Worm (Caenorhabditis elegans) whole organism, L4 larva: Measurements from ENCODE around the gene acs-19.
A peak's percentile ranks its signal among the peaks of the same experiment; 100 is the strongest.
"Not testable (repeated sequence)": the region's sequence is repeated elsewhere in the genome, so short reads cannot be mapped to it uniquely, and the experiment has no call there.

ENCODE experiments used
- D1046.2 ChIP-seq: fragments of 200-800 bp; sonication (Bioruptor generic); IDR thresholded peaks from 2 replicates; pipeline ENCODE4 v1.3.6; 2022; ENCODE audit warnings: missing genetic modification characterization, missing compliant biosample characterization
- F26F4.8 ChIP-seq: fragments of 200-800 bp; sonication (Bioruptor generic); conservative IDR thresholded peaks from 2 replicates; pipeline ENCODE4 v1.3.6; 2022; ENCODE audit warnings: missing genetic modification characterization, missing compliant biosample characterization
- F44E2.7 ChIP-seq: fragments of 200-800 bp; sonication (Bioruptor generic); IDR thresholded peaks from 2 replicates; pipeline ENCODE4 v2.1.2; 2022; ENCODE audit warnings: missing genetic modification characterization, missing compliant biosample characterization
- F49E8.2 ChIP-seq: sonication (generic microtip); optimal IDR thresholded peaks from 2 replicates; lab custom pipeline; 2016; ENCODE audit warnings: missing compliant biosample characterization, mild to moderate bottlenecking, missing genetic modification characterization, borderline replicate concordance
- Y105C5A.15 ChIP-seq: fragments of 200-800 bp; sonication (Bioruptor generic); IDR thresholded peaks from 2 replicates; pipeline ENCODE4 v1.3.6; 2022; ENCODE audit warnings: missing genetic modification characterization, missing compliant biosample characterization
- Y75B8A.6 ChIP-seq: fragments of 200-800 bp; sonication (Bioruptor generic); IDR thresholded peaks from 2 replicates; pipeline ENCODE4 v1.3.6; 2022; ENCODE audit warnings: missing genetic modification reagents, missing genetic modification characterization, missing compliant biosample characterization
- ZK337.2 ChIP-seq: fragments of 200-800 bp; sonication (Bioruptor generic); IDR thresholded peaks from 2 replicates; pipeline ENCODE4 v1.3.6; 2022; ENCODE audit warnings: missing genetic modification reagents, missing genetic modification characterization, missing compliant biosample characterization
- aha-1 ChIP-seq: fragments of 150-350 bp; peaks from one replicate; lab custom pipeline; 2014; ENCODE audit warnings: missing biosample characterization, missing genetic modification characterization
- aly-2 ChIP-seq: sonication (generic microtip); optimal IDR thresholded peaks from 2 replicates; lab custom pipeline; 2018; ENCODE audit warnings: missing biosample characterization, missing genetic modification characterization
- arid-1 ChIP-seq: fragments of 200-800 bp; sonication (Bioruptor generic); conservative IDR thresholded peaks from 2 replicates; pipeline ENCODE4 v1.3.6; 2022; ENCODE audit warnings: missing genetic modification reagents, missing genetic modification characterization, missing compliant biosample characterization
- attf-4 ChIP-seq: sonication (generic microtip); optimal IDR thresholded peaks from 3 replicates; lab custom pipeline; 2017; ENCODE audit warnings: missing biosample characterization, missing genetic modification characterization
- ceh-44 ChIP-seq: fragments of 200-800 bp; sonication (Bioruptor generic); IDR thresholded peaks from 2 replicates; pipeline ENCODE4 v1.3.6; 2022; ENCODE audit warnings: missing genetic modification reagents, missing genetic modification characterization, missing compliant biosample characterization
- ctbp-1 ChIP-seq: fragments of 200-800 bp; sonication (Bioruptor generic); IDR thresholded peaks from 2 replicates; pipeline ENCODE4 v1.3.6; 2022; ENCODE audit warnings: missing genetic modification reagents, missing genetic modification characterization, missing compliant biosample characterization
- dmd-6 ChIP-seq: fragments of 200-800 bp; sonication (Bioruptor generic); IDR thresholded peaks from 2 replicates; pipeline ENCODE4 v1.3.6; 2022; ENCODE audit warnings: missing genetic modification reagents, missing genetic modification characterization, missing compliant biosample characterization
- dmd-8 ChIP-seq: fragments of 200-800 bp; sonication (Bioruptor generic); IDR thresholded peaks from 2 replicates; pipeline ENCODE4 v1.3.6; 2022; ENCODE audit warnings: missing genetic modification characterization, missing compliant biosample characterization
- dmd-9 ChIP-seq: fragments of 200-800 bp; sonication (Bioruptor generic); IDR thresholded peaks from 2 replicates; pipeline ENCODE4 v1.3.6; 2022; ENCODE audit warnings: missing genetic modification reagents, missing genetic modification characterization, missing compliant biosample characterization
- egl-43 ChIP-seq: fragments of 200-800 bp; sonication (Bioruptor generic); IDR thresholded peaks from 2 replicates; pipeline ENCODE4 v1.3.6; 2022; ENCODE audit warnings: missing genetic modification reagents, missing genetic modification characterization, missing compliant biosample characterization
- fkh-10 ChIP-seq: fragments of 150-350 bp; optimal IDR thresholded peaks from 2 replicates; lab custom pipeline; 2014; ENCODE audit warnings: missing biosample characterization, missing genetic modification reagents, missing genetic modification characterization
- gei-8 ChIP-seq: fragments of 200-800 bp; sonication (Bioruptor generic); optimal IDR thresholded peaks from 2 replicates; lab custom pipeline; 2018; ENCODE audit warnings: mild to moderate bottlenecking, missing genetic modification characterization, missing compliant biosample characterization
- lim-7 ChIP-seq: fragments of 200-800 bp; sonication (Bioruptor generic); IDR thresholded peaks from 2 replicates; pipeline ENCODE4 v1.3.6; 2022; ENCODE audit warnings: missing genetic modification characterization, missing compliant biosample characterization
- lin-1 ChIP-seq: fragments of 200-800 bp; sonication (Bioruptor generic); IDR thresholded peaks from 2 replicates; pipeline ENCODE4 v1.3.6; 2022; ENCODE audit warnings: missing genetic modification reagents, missing genetic modification characterization, missing compliant biosample characterization
- lin-13 ChIP-seq: fragments of 150-350 bp; optimal IDR thresholded peaks from 2 replicates; lab custom pipeline; 2014; ENCODE audit warnings: missing biosample characterization, missing genetic modification reagents, missing genetic modification characterization
- lin-38 ChIP-seq: fragments of 200-800 bp; sonication (Bioruptor generic); IDR thresholded peaks from 2 replicates; pipeline ENCODE4 v1.3.6; 2022; ENCODE audit warnings: missing genetic modification reagents, missing genetic modification characterization, missing compliant biosample characterization
- lsy-2 ChIP-seq, 2 experiments: fragments of 150-350 bp in 1 of 2; sonication (generic microtip) in 1 of 2; optimal IDR thresholded peaks; 2 replicates each; lab custom pipeline; 2014 to 2017; ENCODE audit warnings: missing biosample characterization in 2 of 2, missing genetic modification characterization in 2 of 2
- madf-5 ChIP-seq, 2 experiments: fragments of 200-800 bp; sonication (Bioruptor generic); IDR thresholded peaks; 2 replicates each; pipeline ENCODE4 v1.3.6; 2022; ENCODE audit warnings: missing compliant biosample characterization in 2 of 2, missing genetic modification characterization in 2 of 2
- mdt-29 ChIP-seq: fragments of 200-800 bp; sonication (Bioruptor generic); IDR thresholded peaks from 2 replicates; pipeline ENCODE4 v1.3.6; 2022; ENCODE audit warnings: missing genetic modification reagents, missing genetic modification characterization, missing compliant biosample characterization
- mep-1 ChIP-seq: fragments of 150-350 bp; sonication (generic microtip); optimal IDR thresholded peaks from 3 replicates; lab custom pipeline; 2014; ENCODE audit warnings: missing biosample characterization, missing genetic modification characterization
- mes-2 ChIP-seq: sonication (generic microtip); optimal IDR thresholded peaks from 2 replicates; lab custom pipeline; 2016; ENCODE audit warnings: missing genotype, mild to moderate bottlenecking, missing genetic modification characterization, missing compliant biosample characterization; ENCODE audit not compliant: poor library complexity, severe bottlenecking
- nhr-11 ChIP-seq: fragments of 150-350 bp; optimal IDR thresholded peaks from 2 replicates; lab custom pipeline; 2014; ENCODE audit warnings: missing biosample characterization, missing genetic modification characterization
- nhr-76 ChIP-seq: fragments of 150-350 bp; optimal IDR thresholded peaks from 2 replicates; lab custom pipeline; 2014; ENCODE audit warnings: missing biosample characterization, missing genetic modification characterization
- pha-4 ChIP-seq, 2 experiments: fragments of 150-350 bp in 1 of 2; fragments of 200-800 bp in 1 of 2; sonication (Bioruptor generic) in 1 of 2; IDR thresholded peaks in 1 of 2; optimal IDR thresholded peaks in 1 of 2; 2 replicates each; pipeline versions ENCODE4 v1.3.6 to Lab custom; 2014 to 2022; ENCODE audit warnings: missing genetic modification characterization in 2 of 2, missing genetic modification reagents in 2 of 2, missing biosample characterization in 1 of 2, missing compliant biosample characterization in 1 of 2
- php-3 ChIP-seq: fragments of 200-800 bp; sonication (Bioruptor generic); IDR thresholded peaks from 2 replicates; pipeline ENCODE4 v1.3.6; 2022; ENCODE audit warnings: missing genetic modification reagents, missing genetic modification characterization, missing compliant biosample characterization
- rbr-2 ChIP-seq: sonication (generic microtip); optimal IDR thresholded peaks from 2 replicates; lab custom pipeline; 2016; ENCODE audit warnings: missing genotype, missing genetic modification characterization, missing compliant biosample characterization
- snpc-1.2 ChIP-seq: fragments of 200-800 bp; sonication (Bioruptor generic); IDR thresholded peaks from 2 replicates; pipeline ENCODE4 v1.3.6; 2022; ENCODE audit warnings: missing genetic modification reagents, missing genetic modification characterization, missing compliant biosample characterization
- snpc-4 ChIP-seq: fragments of 150-350 bp; optimal IDR thresholded peaks from 2 replicates; lab custom pipeline; 2014; ENCODE audit warnings: missing biosample characterization, missing genetic modification characterization
- spr-1 ChIP-seq: sonication (generic microtip); optimal IDR thresholded peaks from 2 replicates; lab custom pipeline; 2016; ENCODE audit warnings: mild to moderate bottlenecking, missing genetic modification characterization, missing compliant biosample characterization
- spr-3 ChIP-seq: fragments of 200-800 bp; sonication (Bioruptor generic); optimal IDR thresholded peaks from 2 replicates; lab custom pipeline; 2018; ENCODE audit warnings: mild to moderate bottlenecking, missing genetic modification characterization, missing compliant biosample characterization
- tra-1 ChIP-seq: fragments of 200-800 bp; sonication (Bioruptor generic); IDR thresholded peaks from 2 replicates; pipeline ENCODE4 v1.3.6; 2022; ENCODE audit warnings: missing genetic modification reagents, missing genetic modification characterization, missing compliant biosample characterization
- unc-62 ChIP-seq, 3 experiments: fragments of 150-350 bp in 1 of 3; sonication (generic microtip); optimal IDR thresholded peaks in 2 of 3; peaks in 1 of 3; 1 replicate in 1 of 3; 2 replicates in 2 of 3; lab custom pipeline; 2014 to 2017; ENCODE audit warnings: missing biosample characterization in 3 of 3, missing genetic modification characterization in 3 of 3, missing genetic modification reagents in 3 of 3, missing genotype in 1 of 3
- vab-7 ChIP-seq: fragments of 200-800 bp; sonication (Bioruptor generic); IDR thresholded peaks from 2 replicates; pipeline ENCODE4 v1.3.6; 2022; ENCODE audit warnings: missing genetic modification reagents, missing genetic modification characterization, missing compliant biosample characterization
- zfp-3 ChIP-seq: fragments of 200-800 bp; sonication (Bioruptor generic); conservative IDR thresholded peaks from 2 replicates; pipeline ENCODE4 v1.3.6; 2022; ENCODE audit warnings: missing genetic modification reagents, missing genetic modification characterization, missing compliant biosample characterization
- ztf-7 ChIP-seq: fragments of 150-350 bp; optimal IDR thresholded peaks from 2 replicates; lab custom pipeline; 2014; ENCODE audit warnings: missing biosample characterization, missing genetic modification characterization

Gene acs-19

ce11 chrIII:3897116-3897845 lies 33.0 kb downstream of the acs-19 start:
- TF ChIP-seq Y75B8A.6, result peak; percentile 92; the same call in 1 of the 2 replicates
- TF ChIP-seq tra-1, result peak; percentile 55
- TF ChIP-seq vab-7 (GFP tag; lab: Robert Waterston, UW), result peak; percentile 74
- TF ChIP-seq mdt-29 (GFP tag; lab: Robert Waterston, UW), result peak; percentile 98
- TF ChIP-seq pha-4 (GFP tag; IDR thresholded peaks at IDR 0.05; lab: Robert Waterston, UW), result peak; percentile 74
- not testable (repeated sequence) for TF ChIP-seq pha-4 (tag; optimal IDR thresholded peaks at IDR 0.05; lab: Kevin White, UChicago)
- TF ChIP-seq egl-43, result peak; percentile 48; the same call in 1 of the 2 replicates
- peak; percentile 72 for TF ChIP-seq zfp-3 (GFP tag; lab: Robert Waterston, UW)
- TF ChIP-seq lim-7 (GFP tag; lab: Robert Waterston, UW), result peak; percentile 86
- peak; percentile 92 for TF ChIP-seq Y105C5A.15 (GFP tag; lab: Robert Waterston, UW)
- peak; percentile 89 for TF ChIP-seq snpc-1.2 (GFP tag; lab: Robert Waterston, UW)
- peak; percentile 72; the same call in 1 of the 2 replicates for TF ChIP-seq D1046.2 (GFP tag; lab: Robert Waterston, UW)
- TF ChIP-seq dmd-9, result peak; percentile 81
- peak; percentile 93; the same call in 1 of the 2 replicates for TF ChIP-seq ceh-44 (GFP tag; lab: Robert Waterston, UW)
- TF ChIP-seq madf-5 (GFP tag; IDR thresholded peaks at IDR 0.05; lab: Robert Waterston, UW), result peak; percentile 44 to 91; a peak in 2 of 4 replicates
- TF ChIP-seq dmd-8 (GFP tag; lab: Robert Waterston, UW), result peak; percentile 79
- peak; percentile 65; the same call in 1 of the 2 replicates for TF ChIP-seq lin-38 (GFP tag; lab: Robert Waterston, UW)
- TF ChIP-seq php-3 (GFP tag; lab: Robert Waterston, UW), result 0 out of 2 replicates have a peak, but pooled peaks have one; percentile 46
- peak; percentile 25; the same call in 1 of the 2 replicates for TF ChIP-seq dmd-6 (GFP tag; lab: Robert Waterston, UW)
- peak; percentile 73 for TF ChIP-seq F26F4.8 (GFP tag; lab: Robert Waterston, UW)
- TF ChIP-seq ctbp-1 (GFP tag; lab: Robert Waterston, UW), result peak; percentile 56
- TF ChIP-seq F44E2.7 (GFP tag; lab: Robert Waterston, UW), result 0 out of 2 replicates have a peak, but pooled peaks have one; percentile 76
- peak; percentile 90 for TF ChIP-seq lin-1 (GFP tag; lab: Robert Waterston, UW)
- TF ChIP-seq ZK337.2 (GFP tag; lab: Robert Waterston, UW), result peak; percentile 73; the same call in 1 of the 2 replicates
- TF ChIP-seq arid-1 (GFP tag; lab: Robert Waterston, UW), result peak; percentile 83

DNA sequence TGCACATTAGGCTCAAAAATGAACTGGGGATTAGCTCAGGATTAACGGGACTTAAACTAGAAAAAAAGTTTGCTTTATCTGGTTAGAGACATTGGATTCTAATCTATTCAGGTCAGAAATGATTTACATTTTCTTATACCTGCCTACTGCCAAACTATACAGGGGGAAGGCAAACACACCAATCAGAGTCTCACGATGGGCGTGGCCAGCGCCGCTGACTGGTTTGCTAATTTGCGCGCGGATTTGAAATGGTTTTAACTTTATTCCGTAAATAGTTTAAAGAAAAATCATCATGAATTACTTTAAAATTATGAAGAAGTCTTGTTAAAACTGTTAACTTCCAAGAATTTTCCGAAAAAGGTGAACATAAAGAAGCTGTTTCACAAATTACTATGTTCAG lies 34.1 kb downstream of the acs-19 start:
- TF ChIP-seq aha-1 (tag; lab: Kevin White, UChicago), result peak; percentile 23
- TF ChIP-seq spr-3 (GFP tag; lab: Kevin White, UChicago), result no peak
- no peak for TF ChIP-seq egl-43

ce11 chrIII:3898850-3899249 lies 34.6 kb downstream of the acs-19 start:
- TF ChIP-seq mep-1 (tag; lab: Kevin White, UChicago) (peak; percentile 17), spr-1 (tag; lab: Kevin White, UChicago) (no peak), nhr-11 (no peak), mes-2 (no peak), lin-13 (GFP tag; lab: Kevin White, UChicago) (no peak), lsy-2 (tag; optimal IDR thresholded peaks at IDR 0.05; lab: Kevin White, UChicago) (peak; percentile 31 to 65), snpc-4 (no peak), nhr-76 (no peak), rbr-2 (tag; lab: Kevin White, UChicago) (peak; percentile 16), dmd-9 (no peak), F49E8.2 (tag; lab: Kevin White, UChicago) (no peak), aha-1 (tag; lab: Kevin White, UChicago) (peak; percentile 89), attf-4 (tag; lab: Kevin White, UChicago) (no peak), gei-8 (no peak), unc-62 (GFP tag; optimal IDR thresholded peaks at IDR 0.05 in 1 of 2; lab: Kevin White, UChicago) (peak in 1 of 2 experiments; percentile 44), unc-62 (tag; optimal IDR thresholded peaks at IDR 0.05; lab: Kevin White, UChicago) (no peak), fkh-10 (GFP tag; lab: Kevin White, UChicago) (peak; percentile 38), D1046.2 (GFP tag; lab: Robert Waterston, UW) (no peak), aly-2 (tag; lab: Kevin White, UChicago) (no peak), ztf-7 (tag; lab: Kevin White, UChicago) (no peak), ceh-44 (GFP tag; lab: Robert Waterston, UW) (no peak)
